Fruit fly (Drosophila melanogaster): ENCODE data around the gene Cftr.

The Cftr gene

dm6 chr3R:24585042-24585698 lies 41.5 kb upstream of the Cftr start, which contains the start of the genes CG13625 and mld (continued):
- TF ChIP-seq CG17359 (tag; optimal IDR thresholded peaks at IDR 0.05) (peak; percentile 1), abd-A (tag; optimal IDR thresholded peaks at IDR 0.05) (peak; percentile 81), Nf-YC (tag; optimal IDR thresholded peaks at IDR 0.05) (peak; percentile 29), cad (GFP tag; optimal IDR thresholded peaks at IDR 0.05) (no peak), CG14710 (tag; optimal IDR thresholded peaks at IDR 0.05) (peak; percentile 58), CG31365 (tag; optimal IDR thresholded peaks at IDR 0.05) (peak; percentile 88), CG10267 (tag; optimal IDR thresholded peaks at IDR 0.05) (peak; percentile 49), oc (tag; optimal IDR thresholded peaks at IDR 0.05) (no peak), Dad (GFP tag; optimal IDR thresholded peaks at IDR 0.05) (peak; percentile 11), HmgD (GFP tag; optimal IDR thresholded peaks at IDR 0.05) (no peak), CG2678 (tag; optimal IDR thresholded peaks at IDR 0.05) (peak; percentile 9), CG4854 (GFP tag; optimal IDR thresholded peaks at IDR 0.05) (peak; percentile 10), CG18262 (tag; optimal IDR thresholded peaks at IDR 0.05) (peak; percentile 2), CG6791 (GFP tag; IDR thresholded peaks at IDR 0.05; ENCODE audit: partially characterized antibody) (no peak), NfI (GFP tag; optimal IDR thresholded peaks at IDR 0.05) (peak; percentile 36), YL-1 (GFP tag; optimal IDR thresholded peaks at IDR 0.05) (peak; percentile 33), sens (GFP tag) (peak; percentile 84), chn (GFP tag; optimal IDR thresholded peaks at IDR 0.05) (peak; percentile 18), ewg (GFP tag; optimal IDR thresholded peaks at IDR 0.05) (peak; percentile 24), ind (GFP tag; optimal IDR thresholded peaks at IDR 0.05) (peak; percentile 13), sug (tag; optimal IDR thresholded peaks at IDR 0.05) (peak; percentile 14), nmo (GFP tag; optimal IDR thresholded peaks at IDR 0.05) (peak; percentile 57), sqz (GFP tag; optimal IDR thresholded peaks at IDR 0.05) (peak; percentile 97), Hr51 (GFP tag; optimal IDR thresholded peaks at IDR 0.05) (peak in 1 of 2 experiments; percentile 0), CG11723 (GFP tag; optimal IDR thresholded peaks at IDR 0.05) (no peak), Ets65A (GFP tag) (peak; percentile 71), sd (tag; optimal IDR thresholded peaks at IDR 0.05) (peak; percentile 40), Antp (GFP tag; optimal IDR thresholded peaks at IDR 0.05) (peak; percentile 37), CoRest (tag; optimal IDR thresholded peaks at IDR 0.05) (peak; percentile 57), CHES-1-like (GFP tag; optimal IDR thresholded peaks at IDR 0.05) (peak; percentile 15), BEAF-32 (GFP tag; optimal IDR thresholded peaks at IDR 0.05) (peak; percentile 71), lilli (GFP tag; optimal IDR thresholded peaks at IDR 0.05) (peak; percentile 43), HmgZ (tag; optimal IDR thresholded peaks at IDR 0.05) (peak; percentile 7), CG15514 (GFP tag; optimal IDR thresholded peaks at IDR 0.05) (peak; percentile 12), CG8924 (tag; optimal IDR thresholded peaks at IDR 0.05) (peak; percentile 31), CG9727 (GFP tag; optimal IDR thresholded peaks at IDR 0.05) (peak; percentile 6), Dp (GFP tag; optimal IDR thresholded peaks at IDR 0.05) (peak; percentile 85), CG2712 (tag; optimal IDR thresholded peaks at IDR 0.05) (peak; percentile 6), hkb (optimal IDR thresholded peaks at IDR 0.05) (peak; percentile 36), hkb (GFP tag; IDR thresholded peaks at IDR 0.05) (no peak), Sry-δ (GFP tag; optimal IDR thresholded peaks at IDR 0.05) (peak; percentile 73), CG18619 (GFP tag; optimal IDR thresholded peaks at IDR 0.05) (no peak), CG8290 (GFP tag; optimal IDR thresholded peaks at IDR 0.05) (no peak), CG8290 (tag; optimal IDR thresholded peaks at IDR 0.05) (peak in 1 of 2 experiments; percentile 19), CG17186 (GFP tag; optimal IDR thresholded peaks at IDR 0.05) (peak; percentile 100), Vsx1 (GFP tag; optimal IDR thresholded peaks at IDR 0.05) (no peak), CG18599 (GFP tag; optimal IDR thresholded peaks at IDR 0.05) (peak; percentile 20), CrebB (tag; optimal IDR thresholded peaks at IDR 0.05) (no peak), BtbVII (GFP tag; optimal IDR thresholded peaks at IDR 0.05) (no peak), Sin3A (optimal IDR thresholded peaks at IDR 0.05) (peak; percentile 80)
